Worm (Caenorhabditis elegans) whole organism, dauer: Measurements from ENCODE around the gene F59A6.12.

Experiments
- unc-62 ChIP-seq: sonication (generic microtip); optimal IDR thresholded peaks from 2 replicates; lab custom pipeline; 2017; ENCODE audit warnings: missing biosample characterization, missing genetic modification reagents, missing genetic modification characterization

Gene F59A6.12

ce11 chrII:4966576-4966975, 45.3 kb downstream of the F59A6.12 start:
- TF ChIP-seq unc-62 (GFP tag; lab: Kevin White, UChicago) = no peak
